Fruit fly (Drosophila melanogaster) whole organism, embryonic: ENCODE results near the gene Nep6.
A peak's percentile ranks its signal among the peaks of the same experiment; 100 is the strongest.

Experiments used
- Aef1 ChIP-seq: fragments of 200-800 bp; sonication (Bioruptor generic); IDR thresholded peaks from 3 replicates; pipeline ENCODE4 v1.3.6; 2022; ENCODE audit warnings: missing biosample characterization, missing genetic modification characterization
- BEAF-32 ChIP-seq: fragments of 200-800 bp; sonication (Bioruptor generic); optimal IDR thresholded peaks from 3 replicates; lab custom pipeline; 2017; ENCODE audit warnings: missing biosample characterization, missing genetic modification characterization, mild to moderate bottlenecking, moderate library complexity, missing genetic modification reagents
- CG10147 ChIP-seq: fragments of 200-800 bp; sonication (Bioruptor generic); optimal IDR thresholded peaks from 2 replicates; lab custom pipeline; 2019; ENCODE audit warnings: missing biosample characterization, mild to moderate bottlenecking, missing genetic modification characterization, moderate library complexity
- CG10431 ChIP-seq: fragments of 200-800 bp; sonication (Bioruptor generic); optimal IDR thresholded peaks from 3 replicates; lab custom pipeline; 2018; ENCODE audit warnings: missing biosample characterization, mild to moderate bottlenecking, missing genetic modification characterization
- CG11085 ChIP-seq: fragments of 200-800 bp; sonication (Bioruptor generic); IDR thresholded peaks from 2 replicates; pipeline ENCODE4 v1.3.6; 2022; ENCODE audit warnings: missing biosample characterization, missing genetic modification characterization
- CG13775 ChIP-seq: fragments of 200-800 bp; sonication (Bioruptor generic); optimal IDR thresholded peaks from 3 replicates; lab custom pipeline; 2017; ENCODE audit warnings: missing biosample characterization, mild to moderate bottlenecking, missing genetic modification characterization
- CG15073 ChIP-seq: fragments of 200-800 bp; sonication (Bioruptor generic); optimal IDR thresholded peaks from 2 replicates; lab custom pipeline; 2016; ENCODE audit warnings: missing biosample characterization, missing genetic modification characterization
- CG15601 ChIP-seq: fragments of 200-800 bp; sonication (Bioruptor generic); optimal IDR thresholded peaks from 3 replicates; lab custom pipeline; 2019; ENCODE audit warnings: missing biosample characterization, mild to moderate bottlenecking, missing genetic modification characterization, moderate library complexity
- CG1603 ChIP-seq: fragments of 200-800 bp; sonication (Bioruptor generic); optimal IDR thresholded peaks from 2 replicates; lab custom pipeline; 2019; ENCODE audit warnings: missing biosample characterization, mild to moderate bottlenecking, missing genetic modification characterization, moderate library complexity
- CG18476 ChIP-seq: fragments of 200-800 bp; sonication (Bioruptor generic); optimal IDR thresholded peaks from 2 replicates; lab custom pipeline; 2016; ENCODE audit warnings: missing biosample characterization, mild to moderate bottlenecking, missing genetic modification characterization
- CG18764 ChIP-seq: fragments of 200-800 bp; sonication (Bioruptor generic); optimal IDR thresholded peaks from 3 replicates; lab custom pipeline; 2016; ENCODE audit warnings: missing biosample characterization, missing genetic modification characterization
- CG2129 ChIP-seq: fragments of 200-800 bp; sonication (Bioruptor generic); IDR thresholded peaks from 2 replicates; pipeline ENCODE4 v1.3.6; 2022; ENCODE audit warnings: missing biosample characterization, missing genetic modification characterization; ENCODE audit not compliant: partially characterized antibody
- CG2678 ChIP-seq: fragments of 200-800 bp; sonication (Bioruptor generic); optimal IDR thresholded peaks from 3 replicates; lab custom pipeline; 2019; ENCODE audit warnings: missing biosample characterization, mild to moderate bottlenecking, missing genetic modification characterization, moderate library complexity
- CG3281 ChIP-seq: fragments of 200-800 bp; sonication (Bioruptor generic); optimal IDR thresholded peaks from 3 replicates; lab custom pipeline; 2017; ENCODE audit warnings: missing biosample characterization, mild to moderate bottlenecking, missing genetic modification characterization
- CG33557 ChIP-seq: fragments of 200-800 bp; sonication (Bioruptor generic); optimal IDR thresholded peaks from 2 replicates; lab custom pipeline; 2019; ENCODE audit warnings: missing biosample characterization, mild to moderate bottlenecking, missing genetic modification characterization, moderate library complexity
- CG4854 ChIP-seq: fragments of 200-800 bp; sonication (Bioruptor generic); optimal IDR thresholded peaks from 2 replicates; lab custom pipeline; 2016; ENCODE audit warnings: missing biosample characterization, missing genetic modification characterization, inconsistent platforms
- Elba2 ChIP-seq: fragments of 200-800 bp; sonication (Bioruptor generic); optimal IDR thresholded peaks from 3 replicates; lab custom pipeline; 2016; ENCODE audit warnings: missing biosample characterization, missing genetic modification characterization
- HLH4C ChIP-seq: fragments of 200-800 bp; sonication (Bioruptor generic); IDR thresholded peaks from 3 replicates; pipeline ENCODE4 v1.3.6; 2022; ENCODE audit warnings: missing biosample characterization, missing genetic modification characterization; ENCODE audit not compliant: partially characterized antibody
- Hr39 ChIP-seq: fragments of >200 bp; optimal IDR thresholded peaks from 2 replicates; lab custom pipeline; 2017
- Lhr ChIP-seq: fragments of 200-800 bp; sonication (Bioruptor generic); optimal IDR thresholded peaks from 3 replicates; lab custom pipeline; 2017; ENCODE audit warnings: mild to moderate bottlenecking, missing biosample characterization, missing genetic modification reagents, missing genetic modification characterization
- Neu2 ChIP-seq: fragments of 200-800 bp; sonication (Bioruptor generic); optimal IDR thresholded peaks from 3 replicates; lab custom pipeline; 2016; ENCODE audit warnings: missing biosample characterization, missing genetic modification characterization, borderline replicate concordance
- Oli ChIP-seq: fragments of 200-800 bp; sonication (Bioruptor generic); optimal IDR thresholded peaks from 2 replicates; lab custom pipeline; 2018; ENCODE audit warnings: missing biosample characterization, mild to moderate bottlenecking, missing genetic modification characterization, moderate library complexity
- Opbp ChIP-seq: fragments of 200-800 bp; sonication (Bioruptor generic); IDR thresholded peaks from 3 replicates; pipeline ENCODE4 v1.3.6; 2022; ENCODE audit warnings: missing biosample characterization, missing genetic modification characterization; ENCODE audit not compliant: partially characterized antibody
- PHDP ChIP-seq: fragments of 200-800 bp; sonication (Bioruptor generic); optimal IDR thresholded peaks from 3 replicates; lab custom pipeline; 2018; ENCODE audit warnings: missing biosample characterization, mild to moderate bottlenecking, missing genetic modification characterization, moderate library complexity
- Sin3A ChIP-seq: fragments of >200 bp; optimal IDR thresholded peaks from 2 replicates; lab custom pipeline; 2018
- Sox102F ChIP-seq: fragments of 200-800 bp; sonication (Bioruptor generic); optimal IDR thresholded peaks from 2 replicates; lab custom pipeline; 2018; ENCODE audit warnings: missing biosample characterization, mild to moderate bottlenecking, missing genetic modification characterization, moderate library complexity
- aop ChIP-seq: fragments of 200-800 bp; sonication (Bioruptor generic); IDR thresholded peaks from 2 replicates; pipeline ENCODE4 v1.3.6; 2022; ENCODE audit warnings: missing biosample characterization, missing genetic modification characterization
- ap ChIP-seq: fragments of 200-800 bp; sonication (Bioruptor generic); IDR thresholded peaks from 2 replicates; pipeline ENCODE4 v1.3.6; 2022; ENCODE audit warnings: missing biosample characterization, missing genetic modification characterization
- bowl ChIP-seq: fragments of 200-800 bp; sonication (Bioruptor generic); IDR thresholded peaks from 2 replicates; pipeline ENCODE4 v1.3.6; 2022; ENCODE audit warnings: missing biosample characterization, missing genetic modification characterization
- chif ChIP-seq, 2 experiments: fragments of 200-800 bp; sonication (Bioruptor generic); optimal IDR thresholded peaks; 3 replicates each; lab custom pipeline; 2016; ENCODE audit warnings: missing biosample characterization in 2 of 2, missing genetic modification characterization in 2 of 2
- cwo ChIP-seq: fragments of 200-800 bp; sonication (Bioruptor generic); optimal IDR thresholded peaks from 3 replicates; lab custom pipeline; 2017; ENCODE audit warnings: missing biosample characterization, missing genetic modification characterization, mild to moderate bottlenecking, moderate library complexity, missing genetic modification reagents
- dan ChIP-seq: fragments of 200-800 bp; sonication (Bioruptor generic); IDR thresholded peaks from 2 replicates; pipeline ENCODE4 v1.3.6; 2022; ENCODE audit warnings: missing biosample characterization, missing genetic modification characterization
- danr ChIP-seq: fragments of 200-800 bp; sonication (Bioruptor generic); IDR thresholded peaks from 2 replicates; pipeline ENCODE4 v1.3.6; 2022; ENCODE audit warnings: missing biosample characterization, missing genetic modification characterization
- fru ChIP-seq: fragments of >200 bp; optimal IDR thresholded peaks from 2 replicates; lab custom pipeline; 2017
- ftz-f1 ChIP-seq: fragments of 200-800 bp; sonication (Bioruptor generic); optimal IDR thresholded peaks from 2 replicates; lab custom pipeline; 2016; ENCODE audit warnings: missing biosample characterization, missing genetic modification characterization
- fu2 ChIP-seq: fragments of 200-800 bp; sonication (Bioruptor generic); optimal IDR thresholded peaks from 2 replicates; lab custom pipeline; 2016; ENCODE audit warnings: missing biosample characterization, missing genetic modification characterization
- grn ChIP-seq: fragments of 200-800 bp; sonication (Bioruptor generic); optimal IDR thresholded peaks from 3 replicates; lab custom pipeline; 2017; ENCODE audit warnings: missing biosample characterization, missing genetic modification characterization
- hbn ChIP-seq: fragments of 200-800 bp; sonication (Bioruptor generic); IDR thresholded peaks from 2 replicates; pipeline ENCODE4 v1.3.6; 2022; ENCODE audit warnings: missing biosample characterization, missing genetic modification characterization; ENCODE audit not compliant: partially characterized antibody
- luna ChIP-seq: fragments of 200-800 bp; sonication (Bioruptor generic); optimal IDR thresholded peaks from 2 replicates; lab custom pipeline; 2016; ENCODE audit warnings: missing biosample characterization, missing genetic modification characterization
- oc ChIP-seq: fragments of 200-800 bp; sonication (Bioruptor generic); optimal IDR thresholded peaks from 2 replicates; lab custom pipeline; 2018; ENCODE audit warnings: missing biosample characterization, mild to moderate bottlenecking, missing genetic modification characterization, moderate library complexity
- odd ChIP-seq: fragments of 200-800 bp; sonication (Bioruptor generic); optimal IDR thresholded peaks from 2 replicates; lab custom pipeline; 2017; ENCODE audit warnings: missing biosample characterization, mild to moderate bottlenecking, missing genetic modification characterization
- org-1 ChIP-seq: fragments of 200-800 bp; sonication (Bioruptor generic); optimal IDR thresholded peaks from 2 replicates; lab custom pipeline; 2017; ENCODE audit warnings: missing biosample characterization, missing genetic modification characterization
- pum ChIP-seq: fragments of 200-800 bp; sonication (Bioruptor generic); optimal IDR thresholded peaks from 2 replicates; lab custom pipeline; 2016; ENCODE audit warnings: missing biosample characterization, missing genetic modification characterization
- rib ChIP-seq: fragments of 200-800 bp; sonication (Bioruptor generic); IDR thresholded peaks from 2 replicates; pipeline ENCODE4 v1.3.6; 2022; ENCODE audit warnings: missing biosample characterization, missing genetic modification characterization
- tap ChIP-seq: fragments of 200-800 bp; optimal IDR thresholded peaks from 3 replicates; lab custom pipeline; 2019; ENCODE audit warnings: missing biosample characterization, mild to moderate bottlenecking, missing genetic modification characterization, moderate library complexity
- tll ChIP-seq, 2 experiments: fragments of 200-800 bp in 1 of 2; fragments of >200 bp in 1 of 2; sonication (Bioruptor generic) in 1 of 2; optimal IDR thresholded peaks; 2 replicates each; lab custom pipeline; 2017 to 2019; ENCODE audit warnings: missing biosample characterization in 2 of 2, missing genetic modification characterization in 2 of 2, mild to moderate bottlenecking in 1 of 2, moderate library complexity in 1 of 2
- tna ChIP-seq: fragments of 200-800 bp; sonication (Bioruptor generic); IDR thresholded peaks from 2 replicates; pipeline ENCODE4 v1.3.6; 2022; ENCODE audit warnings: missing biosample characterization, missing genetic modification characterization; ENCODE audit not compliant: partially characterized antibody
- unc-4 ChIP-seq: fragments of 200-800 bp; sonication (Bioruptor generic); IDR thresholded peaks from 2 replicates; pipeline ENCODE4 v1.3.6; 2022; ENCODE audit warnings: missing biosample characterization, missing genetic modification characterization; ENCODE audit not compliant: partially characterized antibody
- unpg ChIP-seq: fragments of 200-800 bp; sonication (Bioruptor generic); optimal IDR thresholded peaks from 3 replicates; lab custom pipeline; 2018; ENCODE audit warnings: missing biosample characterization, mild to moderate bottlenecking, missing genetic modification characterization, moderate library complexity

The Nep6 gene

DNA sequence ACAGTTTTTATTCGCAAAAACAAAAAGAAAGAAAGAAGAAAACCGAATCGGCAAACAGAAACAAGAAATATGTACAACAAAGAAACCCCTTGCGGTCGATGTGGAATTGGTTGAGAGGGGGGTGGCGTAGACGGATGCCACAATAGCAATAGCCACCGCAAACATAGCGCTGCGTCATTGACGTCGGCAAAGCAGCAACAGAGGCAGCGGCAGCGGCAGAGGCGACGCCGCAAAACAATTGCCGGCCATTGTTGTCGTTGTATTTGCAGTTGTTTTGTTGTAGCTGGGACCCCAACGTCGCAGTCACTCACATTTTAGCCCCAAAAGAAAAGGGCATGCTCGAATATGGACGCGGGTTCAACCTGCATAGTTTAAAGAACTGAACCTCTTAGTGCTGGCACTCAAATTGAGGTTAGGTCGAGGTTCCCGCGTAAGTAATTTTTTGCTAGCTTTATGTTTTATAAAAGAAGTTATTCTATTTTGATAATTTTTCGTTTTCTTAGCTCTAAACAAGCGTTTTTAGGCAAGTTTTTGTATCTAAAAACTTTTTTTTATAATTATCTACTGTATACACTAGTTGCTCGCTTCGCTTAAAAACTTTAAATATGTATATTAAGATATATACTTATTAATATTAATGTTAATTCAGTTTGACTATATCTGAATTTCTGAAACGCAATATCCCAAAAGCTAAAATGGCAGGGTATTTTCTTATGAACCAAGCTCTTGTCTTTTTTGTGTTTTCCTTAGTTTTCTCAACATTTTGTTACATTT, 45.7 kb upstream of the Nep6 start (continued):
- no peak for TF ChIP-seq tll (GFP tag; optimal IDR thresholded peaks at IDR 0.05; lab: Kevin White, UChicago)
- peak; percentile 51 for TF ChIP-seq CG18476
- TF ChIP-seq BEAF-32 (GFP tag; lab: Kevin White, UChicago): no peak
- no peak for TF ChIP-seq Lhr (GFP tag; lab: Kevin White, UChicago)
- TF ChIP-seq CG4854 (GFP tag; lab: Kevin White, UChicago): peak; percentile 1
- peak; percentile 32 to 40 for TF ChIP-seq chif (GFP tag; optimal IDR thresholded peaks at IDR 0.05; lab: Kevin White, UChicago)
- peak; percentile 72 for TF ChIP-seq fu2 (GFP tag; lab: Kevin White, UChicago)
- TF ChIP-seq grn (GFP tag; lab: Kevin White, UChicago): no peak
- no peak for TF ChIP-seq fru (lab: Kevin White, UChicago)
- no peak for TF ChIP-seq CG33557 (GFP tag; lab: Kevin White, UChicago)
- no peak for TF ChIP-seq aop
- TF ChIP-seq cwo (GFP tag; lab: Kevin White, UChicago): peak; percentile 33
- peak; percentile 6 for TF ChIP-seq oc (tag; lab: Kevin White, UChicago)
- no peak for TF ChIP-seq dan
- TF ChIP-seq CG10431: no peak
- TF ChIP-seq hbn: no peak
- peak; percentile 89 for TF ChIP-seq CG3281
- peak; percentile 77 for TF ChIP-seq PHDP (tag; lab: Kevin White, UChicago)
- TF ChIP-seq Sox102F (GFP tag; lab: Kevin White, UChicago): peak; percentile 61
- TF ChIP-seq HLH4C (GFP tag; lab: Robert Waterston, UW): no peak
- TF ChIP-seq CG18764 (GFP tag; lab: Kevin White, UChicago): peak; percentile 8
- TF ChIP-seq Opbp: no peak
- peak; percentile 13 for TF ChIP-seq CG1603 (tag; lab: Kevin White, UChicago)
- TF ChIP-seq tap (tag; lab: Kevin White, UChicago): no peak
- TF ChIP-seq CG2678 (tag; lab: Kevin White, UChicago): peak; percentile 89
- TF ChIP-seq tna (GFP tag; lab: Robert Waterston, UW): no peak
- no peak for TF ChIP-seq CG15073
- TF ChIP-seq unpg (GFP tag; lab: Kevin White, UChicago): peak; percentile 59
- peak; percentile 65 for TF ChIP-seq danr
- no peak for TF ChIP-seq Elba2 (GFP tag; lab: Kevin White, UChicago)
- TF ChIP-seq Hr39 (lab: Kevin White, UChicago): no peak
- TF ChIP-seq CG11085 (GFP tag; lab: Robert Waterston, UW): peak; percentile 77
- TF ChIP-seq org-1: peak; percentile 55
- no peak for TF ChIP-seq CG15601
- TF ChIP-seq luna: peak; percentile 28
- peak; percentile 79 for TF ChIP-seq Oli
- no peak for TF ChIP-seq ftz-f1
- no peak for TF ChIP-seq pum
- TF ChIP-seq ap (GFP tag; lab: Robert Waterston, UW): 0 out of 2 replicates have a peak, but pooled peaks have one; percentile 25
- TF ChIP-seq CG10147 (GFP tag; lab: Kevin White, UChicago): peak; percentile 59
- TF ChIP-seq CG13775: peak; percentile 87
- TF ChIP-seq Sin3A: no peak
- TF ChIP-seq unc-4 (GFP tag; lab: Robert Waterston, UW): no peak
- no peak for TF ChIP-seq CG2129
- TF ChIP-seq bowl (GFP tag; lab: Robert Waterston, UW): no peak
- TF ChIP-seq Neu2 (GFP tag; lab: Kevin White, UChicago): no peak
- TF ChIP-seq rib (GFP tag; lab: Robert Waterston, UW): no peak
- peak; percentile 50 for TF ChIP-seq odd (GFP tag; lab: Kevin White, UChicago)
- TF ChIP-seq Aef1 (GFP tag; lab: Robert Waterston, UW): peak; percentile 70
